Worm (Caenorhabditis elegans): Measurements from ENCODE around the gene dmsr-1.

DNA sequence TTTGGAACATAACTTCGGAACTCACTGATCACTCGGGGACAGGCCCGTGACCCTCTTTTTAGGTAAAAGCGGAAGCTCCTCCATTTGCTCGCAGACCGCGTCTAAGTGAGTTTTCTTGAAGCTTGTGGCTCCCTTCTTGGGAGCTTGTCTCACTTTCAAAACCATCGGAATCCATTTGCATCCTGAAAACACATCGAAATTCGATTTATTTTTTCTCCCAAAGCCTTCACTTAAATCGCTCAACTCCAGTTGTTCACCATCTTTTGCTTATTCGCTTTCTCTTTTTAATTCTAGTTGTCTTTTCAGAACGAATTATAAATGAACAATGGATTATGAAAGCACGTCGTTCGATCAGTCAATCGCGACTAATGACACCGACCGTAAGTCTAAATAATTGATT is 20.7 kb downstream of the dmsr-1 start, which contains the start of gene T11F9.1:
- TF ChIP-seq T22C8.4 (GFP tag; IDR thresholded peaks at IDR 0.05) = no peak
- TF ChIP-seq ztf-29 (GFP tag; IDR thresholded peaks at IDR 0.05) = no peak
- no peak for TF ChIP-seq tab-1 (GFP tag; IDR thresholded peaks at IDR 0.05)
